Fruit fly (Drosophila melanogaster) whole organism, prepupa: Measurements from ENCODE around the gene CG33107.

ENCODE experiments used
- CG16779 ChIP-seq: fragments of 200-800 bp; sonication (Bioruptor generic); optimal IDR thresholded peaks from 3 replicates; lab custom pipeline; 2017; ENCODE audit warnings: missing biosample characterization, mild to moderate bottlenecking, missing genetic modification characterization
- Ets21C ChIP-seq: fragments of 200-800 bp; sonication (Bioruptor generic); optimal IDR thresholded peaks from 3 replicates; lab custom pipeline; 2016; ENCODE audit warnings: missing biosample characterization, missing genetic modification characterization
- Sox102F ChIP-seq: fragments of 200-800 bp; sonication (Bioruptor generic); optimal IDR thresholded peaks from 2 replicates; lab custom pipeline; 2016; ENCODE audit warnings: missing biosample characterization, mild to moderate bottlenecking, missing genetic modification characterization

DNA sequence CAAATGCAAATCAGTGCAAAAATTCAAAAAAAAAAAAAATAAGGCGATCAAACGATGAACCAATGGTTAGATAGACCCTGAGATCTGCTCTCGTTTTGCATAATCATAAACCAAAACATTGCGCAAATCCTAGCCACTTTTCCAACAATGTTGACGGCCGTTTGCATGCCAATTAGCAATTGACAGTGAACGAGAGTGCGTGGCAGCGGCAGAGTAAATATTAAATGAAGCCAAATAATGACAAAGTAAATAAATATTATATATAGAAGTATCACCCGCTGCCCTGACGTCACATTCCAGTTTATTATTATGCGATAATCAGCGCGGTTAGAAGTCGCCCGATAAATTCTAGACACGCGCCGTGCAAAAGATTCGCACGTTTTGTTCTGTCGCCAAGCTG lies 48.6 kb downstream of the CG33107 start:
- TF ChIP-seq Sox102F (no peak), Ets21C (no peak), CG16779 (tag; lab: Kevin White, UChicago) (no peak)
